Worm (Caenorhabditis elegans) whole organism, early embryonic: ENCODE measurements around the gene mct-5.

Source experiments
- ceh-36 ChIP-seq: sonication (generic microtip); optimal IDR thresholded peaks from 2 replicates; lab custom pipeline; 2016; ENCODE audit warnings: missing genetic modification characterization, inconsistent platforms, missing compliant biosample characterization
- hmbx-1 ChIP-seq: sonication (generic microtip); optimal IDR thresholded peaks from 2 replicates; lab custom pipeline; 2016; ENCODE audit warnings: mild to moderate bottlenecking, missing genetic modification characterization, missing compliant biosample characterization
- pes-1 ChIP-seq: fragments of 200-800 bp; sonication (Bioruptor generic); IDR thresholded peaks from 2 replicates; pipeline ENCODE4 v1.3.6; 2022; ENCODE audit warnings: missing genetic modification reagents, missing genetic modification characterization, missing compliant biosample characterization
- sea-1 ChIP-seq: fragments of 200-800 bp; sonication (Bioruptor generic); conservative IDR thresholded peaks from 2 replicates; pipeline ENCODE4 v1.3.6; 2022; ENCODE audit warnings: missing genetic modification characterization, missing compliant biosample characterization
- tbx-37 ChIP-seq: fragments of 200-800 bp; sonication (Bioruptor generic); conservative IDR thresholded peaks from 2 replicates; pipeline ENCODE4 v1.3.6; 2022; ENCODE audit warnings: missing genetic modification reagents, missing genetic modification characterization, missing compliant biosample characterization
- tra-4 ChIP-seq: sonication (generic microtip); optimal IDR thresholded peaks from 2 replicates; lab custom pipeline; 2017; ENCODE audit warnings: missing genetic modification characterization, missing compliant biosample characterization

DNA sequence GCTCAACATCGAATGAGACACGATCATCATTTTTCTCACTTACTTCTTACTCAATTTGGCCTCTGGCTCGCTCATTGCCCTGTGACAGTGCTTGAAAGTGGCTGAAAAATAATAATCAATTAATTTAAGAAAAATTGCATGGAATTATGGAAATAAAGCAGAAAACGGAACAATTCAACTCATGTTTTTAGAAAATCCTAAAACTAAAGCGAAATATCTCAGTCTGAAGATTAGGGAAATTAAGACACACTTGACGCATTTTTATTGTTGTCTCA, 26.1 kb downstream of the mct-5 start, which contains the start of gene kars-1:
- TF ChIP-seq sea-1 (no peak), pes-1 (GFP tag; lab: Robert Waterston, UW) (no peak), tra-4 (tag; lab: Kevin White, UChicago) (no peak), ceh-36 (tag; lab: Kevin White, UChicago) (no peak), tbx-37 (GFP tag; lab: Robert Waterston, UW) (no peak), hmbx-1 (tag; lab: Kevin White, UChicago) (no peak)
